ENCODE assay signal across 5 worm cellular contexts in the genomic region with DNA sequence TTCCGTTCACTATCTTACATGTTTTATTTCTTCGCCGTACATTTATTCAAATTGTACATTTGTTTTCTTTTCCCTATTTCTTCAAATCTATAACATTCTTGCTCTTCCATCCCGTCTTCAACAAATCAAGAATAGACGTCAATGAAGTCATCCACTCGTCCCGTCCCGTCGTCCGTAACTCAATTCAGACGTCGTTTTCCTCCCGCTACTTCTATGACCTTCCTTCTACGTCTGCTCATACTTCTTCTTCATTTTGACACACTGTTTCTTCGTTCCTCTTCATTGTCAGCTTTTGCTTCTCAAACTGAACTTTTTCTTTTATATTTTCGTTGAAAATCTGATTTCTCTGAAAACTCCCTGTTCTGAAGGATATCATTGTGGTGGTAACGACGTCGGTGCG.
TF ChIP-seq lines count a peak whose summit lies in the region.

No protein-coding gene starts in this region.

TF ChIP-seq in whole organism, L1 larva, 84 proteins besides CTCF, POLR2A, EP300 and RAD21:
- no peak for TF ChIP-seq unc-86 (tag; optimal IDR thresholded peaks at IDR 0.05; lab: Kevin White, UChicago)
- peak; percentile 62 for TF ChIP-seq fkh-10 (GFP tag; optimal IDR thresholded peaks at IDR 0.05; lab: Kevin White, UChicago)
- TF ChIP-seq mdl-1 (tag; optimal IDR thresholded peaks at IDR 0.05; lab: Kevin White, UChicago) = no peak
- no peak for TF ChIP-seq ceh-90 (tag; optimal IDR thresholded peaks at IDR 0.05; lab: Kevin White, UChicago)
- no peak for TF ChIP-seq unc-130 (tag; optimal IDR thresholded peaks at IDR 0.05; lab: Kevin White, UChicago)
- no peak for TF ChIP-seq egl-13 (tag; optimal IDR thresholded peaks at IDR 0.05; lab: Kevin White, UChicago)
- TF ChIP-seq lsy-2 (tag; optimal IDR thresholded peaks at IDR 0.05; lab: Kevin White, UChicago) = no peak
- no peak for TF ChIP-seq efl-3 (GFP tag; optimal IDR thresholded peaks at IDR 0.05; lab: Kevin White, UChicago)
- no peak for TF ChIP-seq F16B12.6 (tag; optimal IDR thresholded peaks at IDR 0.05; lab: Kevin White, UChicago)
- no peak for TF ChIP-seq zip-4 (GFP tag; optimal IDR thresholded peaks at IDR 0.05; lab: Kevin White, UChicago)
- TF ChIP-seq Y116A8C.19 (tag; optimal IDR thresholded peaks at IDR 0.05; lab: Kevin White, UChicago; ENCODE audit: borderline replicate concordance) = no peak
- no peak for TF ChIP-seq fkh-4 (tag; optimal IDR thresholded peaks at IDR 0.05; lab: Kevin White, UChicago; ENCODE audit: borderline replicate concordance)
- no peak for TF ChIP-seq nhr-47 (tag; optimal IDR thresholded peaks at IDR 0.05; lab: Kevin White, UChicago)
- peak; percentile 28 for TF ChIP-seq lin-14 (GFP tag; optimal IDR thresholded peaks at IDR 0.05; lab: Kevin White, UChicago)
- no peak for TF ChIP-seq nhr-76 (tag; optimal IDR thresholded peaks at IDR 0.05; lab: Kevin White, UChicago)
- TF ChIP-seq ceh-88 (GFP tag; IDR thresholded peaks at IDR 0.05; lab: Robert Waterston, UW) = no peak
- TF ChIP-seq rnt-1 (tag; optimal IDR thresholded peaks at IDR 0.05; lab: Kevin White, UChicago) = no peak

TF ChIP-seq in whole organism, L3 larva, 47 proteins besides CTCF, POLR2A, EP300 and RAD21:
- TF ChIP-seq egl-27 (tag; optimal IDR thresholded peaks at IDR 0.05; lab: Kevin White, UChicago) (no peak), fkh-10 (GFP tag; optimal IDR thresholded peaks at IDR 0.05; lab: Kevin White, UChicago) (peak; percentile 74)

TF ChIP-seq in whole organism, L4 larva, 104 proteins besides CTCF, POLR2A, EP300 and RAD21:
- no peak for TF ChIP-seq nhr-10 (tag; optimal IDR thresholded peaks at IDR 0.05; lab: Kevin White, UChicago)
- TF ChIP-seq fkh-10 (GFP tag; optimal IDR thresholded peaks at IDR 0.05; lab: Kevin White, UChicago) = peak; percentile 73
- TF ChIP-seq aha-1 (tag; lab: Kevin White, UChicago) = peak; percentile 5
- no peak for TF ChIP-seq ama-1 (optimal IDR thresholded peaks at IDR 0.05; lab: Kevin White, UChicago)
- TF ChIP-seq ctbp-1 (GFP tag; IDR thresholded peaks at IDR 0.05; lab: Robert Waterston, UW) = peak; percentile 9; the same call in 1 of the 2 replicates
- TF ChIP-seq ztf-11 (tag; optimal IDR thresholded peaks at IDR 0.05; lab: Kevin White, UChicago) = no peak
- peak in 1 of 2 experiments; percentile 20 for TF ChIP-seq unc-62 (GFP tag; optimal IDR thresholded peaks at IDR 0.05 in 1 of 2; lab: Kevin White, UChicago)
- TF ChIP-seq unc-62 (tag; optimal IDR thresholded peaks at IDR 0.05; lab: Kevin White, UChicago) = no peak

TF ChIP-seq in whole organism, late embryonic, 69 proteins besides CTCF, POLR2A, EP300 and RAD21:
- no peak for TF ChIP-seq gmeb-2 (tag; optimal IDR thresholded peaks at IDR 0.05; lab: Kevin White, UChicago)
- peak; percentile 82 for TF ChIP-seq unc-42 (tag; optimal IDR thresholded peaks at IDR 0.05; lab: Kevin White, UChicago)

TF ChIP-seq in whole organism, mixed stage, embryonic, 35 proteins besides CTCF, POLR2A, EP300 and RAD21:
- peak; percentile 61 for TF ChIP-seq ces-1 (GFP tag; optimal IDR thresholded peaks at IDR 0.05; lab: Kevin White, UChicago)
- no peak for TF ChIP-seq nhr-28 (tag; optimal IDR thresholded peaks at IDR 0.05; lab: Kevin White, UChicago)
